Fruit fly (Drosophila melanogaster): ENCODE data around the gene CG45089.

Gene CG45089

DNA sequence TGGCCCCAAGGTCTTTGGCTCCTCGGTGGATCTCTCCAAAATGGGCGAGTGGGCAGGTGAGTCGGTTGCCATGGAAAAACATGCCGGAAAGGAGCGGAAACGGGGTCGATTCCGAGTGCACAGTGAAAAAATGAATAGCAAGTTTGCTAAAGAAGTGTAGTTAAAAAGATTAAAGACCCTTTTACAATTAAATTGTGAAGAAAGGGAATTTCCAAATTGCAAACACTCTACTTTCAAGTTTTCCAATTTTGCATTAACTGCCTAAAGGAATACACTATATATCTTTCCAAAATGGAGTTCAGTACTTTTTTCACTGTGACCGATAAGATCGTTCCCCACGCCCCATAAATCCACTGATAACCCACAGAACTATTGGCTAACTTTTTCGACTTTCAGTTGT is 15.9 kb upstream of the CG45089 start (continued):
- TF ChIP-seq CG11695 (GFP tag; IDR thresholded peaks at IDR 0.05) = 0 out of 3 replicates have a peak, but pooled peaks have one; percentile 21
- TF ChIP-seq bsh (GFP tag; optimal IDR thresholded peaks at IDR 0.05) = peak in 1 of 2 experiments; percentile 29
- TF ChIP-seq CG32772 (GFP tag; IDR thresholded peaks at IDR 0.05) = no peak
- peak; percentile 5 for TF ChIP-seq CG17385 (GFP tag; optimal IDR thresholded peaks at IDR 0.05)
- peak; percentile 25 for TF ChIP-seq CG13424 (tag; optimal IDR thresholded peaks at IDR 0.05)
- TF ChIP-seq HLHmδ (GFP tag; optimal IDR thresholded peaks at IDR 0.05) = no peak
- TF ChIP-seq GATAe (GFP tag; conservative IDR thresholded peaks at IDR 0.05) = peak; percentile 49
- TF ChIP-seq salm (tag; optimal IDR thresholded peaks at IDR 0.05) = no peak
- TF ChIP-seq onecut (GFP tag; IDR thresholded peaks at IDR 0.05) = 0 out of 2 replicates have a peak, but pooled peaks have one; percentile 15
- TF ChIP-seq CG4820 (GFP tag; optimal IDR thresholded peaks at IDR 0.05) = peak; percentile 5
- TF ChIP-seq stc (GFP tag; IDR thresholded peaks at IDR 0.05) = peak; percentile 50; the same call in 1 of the 2 replicates
- TF ChIP-seq CG17361 (GFP tag; IDR thresholded peaks at IDR 0.05) = no peak
- peak; percentile 60 for TF ChIP-seq dysf (GFP tag; IDR thresholded peaks at IDR 0.05)
- TF ChIP-seq CG8388 (GFP tag; optimal IDR thresholded peaks at IDR 0.05) = no peak
- TF ChIP-seq CG18262 (tag; optimal IDR thresholded peaks at IDR 0.05) = peak; percentile 23
- no peak for TF ChIP-seq ftz-f1 (GFP tag; optimal IDR thresholded peaks at IDR 0.05)
- peak; percentile 7 for TF ChIP-seq CG2712 (tag; optimal IDR thresholded peaks at IDR 0.05)
- 0 out of 3 replicates have a peak, but pooled peaks have one; percentile 50 for TF ChIP-seq ase (GFP tag; IDR thresholded peaks at IDR 0.05)
- TF ChIP-seq Fer3 (tag; optimal IDR thresholded peaks at IDR 0.05) = peak; percentile 3
- no peak for TF ChIP-seq prd (optimal IDR thresholded peaks at IDR 0.05)
- peak; percentile 56 for TF ChIP-seq prd (GFP tag; IDR thresholded peaks at IDR 0.05)
- peak; percentile 56; the same call in 1 of the 2 replicates for TF ChIP-seq Xrp1 (GFP tag; IDR thresholded peaks at IDR 0.05)
- TF ChIP-seq Dek (tag; optimal IDR thresholded peaks at IDR 0.05) = no peak
- peak; percentile 41 for TF ChIP-seq grau (tag; optimal IDR thresholded peaks at IDR 0.05)
- TF ChIP-seq CG15514 (GFP tag; optimal IDR thresholded peaks at IDR 0.05) = peak; percentile 32
- TF ChIP-seq E2f1 (GFP tag; IDR thresholded peaks at IDR 0.05) = peak; percentile 34; the same call in 1 of the 2 replicates
- 0 out of 2 replicates have a peak, but pooled peaks have one; percentile 25 for TF ChIP-seq HLH3B (GFP tag; IDR thresholded peaks at IDR 0.05)
- no peak for TF ChIP-seq gsb (GFP tag; IDR thresholded peaks at IDR 0.05)
- TF ChIP-seq esg (GFP tag; conservative IDR thresholded peaks at IDR 0.05) = 0 out of 2 replicates have a peak, but pooled peaks have one; percentile 11
- TF ChIP-seq H15 (GFP tag; IDR thresholded peaks at IDR 0.05) = no peak
- peak; percentile 57 for TF ChIP-seq slbo (GFP tag; IDR thresholded peaks at IDR 0.05)
- peak; percentile 37; the same call in 1 of the 2 replicates for TF ChIP-seq seq (GFP tag; IDR thresholded peaks at IDR 0.05)
- TF ChIP-seq rib (GFP tag; IDR thresholded peaks at IDR 0.05) = no peak
- no peak for TF ChIP-seq pita (GFP tag; optimal IDR thresholded peaks at IDR 0.05)
- peak; percentile 17 for TF ChIP-seq CG17359 (tag; optimal IDR thresholded peaks at IDR 0.05)
- peak; percentile 21 for TF ChIP-seq CG7839 (tag; optimal IDR thresholded peaks at IDR 0.05)
- peak; percentile 17 for TF ChIP-seq nmo (GFP tag; optimal IDR thresholded peaks at IDR 0.05)
- peak; percentile 14 for TF ChIP-seq CG3281 (GFP tag; optimal IDR thresholded peaks at IDR 0.05)
- TF ChIP-seq cwo (GFP tag; optimal IDR thresholded peaks at IDR 0.05) = peak; percentile 14
- TF ChIP-seq row (GFP tag; IDR thresholded peaks at IDR 0.05) = peak; percentile 60; the same call in 2 of the 3 replicates
- TF ChIP-seq pan (optimal IDR thresholded peaks at IDR 0.05) = no peak
- TF ChIP-seq pan (GFP tag; optimal IDR thresholded peaks at IDR 0.05 in 1 of 2, IDR thresholded peaks at IDR 0.05 in 1 of 2) = peak in 1 of 2 experiments; percentile 37
- TF ChIP-seq lab (GFP tag; optimal IDR thresholded peaks at IDR 0.05) = peak; percentile 63
- TF ChIP-seq ind (GFP tag; optimal IDR thresholded peaks at IDR 0.05) = peak; percentile 12
- peak; percentile 11 for TF ChIP-seq Fer1 (GFP tag; optimal IDR thresholded peaks at IDR 0.05)
- TF ChIP-seq Ptx1 (GFP tag; IDR thresholded peaks at IDR 0.05) = peak; percentile 42; the same call in 1 of the 2 replicates
- no peak for TF ChIP-seq hkb (optimal IDR thresholded peaks at IDR 0.05)
- TF ChIP-seq hkb (GFP tag; IDR thresholded peaks at IDR 0.05) = 0 out of 2 replicates have a peak, but pooled peaks have one; percentile 36
- no peak for TF ChIP-seq vnd (GFP tag; IDR thresholded peaks at IDR 0.05; ENCODE audit: partially characterized antibody)
- peak; percentile 65 for TF ChIP-seq CG14441 (GFP tag; IDR thresholded peaks at IDR 0.05)
- TF ChIP-seq phol (tag; optimal IDR thresholded peaks at IDR 0.05) = peak; percentile 30

Data from whole organism, embryonic.